Fruit fly (Drosophila melanogaster) whole organism, wandering third instar larva: ENCODE data around the gene Pkcdelta.
A peak's percentile ranks its signal among the peaks of the same experiment; 100 is the strongest.

Experiments
- Abd-B ChIP-seq: fragments of >200 bp; optimal IDR thresholded peaks from 2 replicates; lab custom pipeline; 2017; ENCODE audit warnings: missing biosample characterization, missing genetic modification characterization
- CG32264 ChIP-seq: fragments of 200-800 bp; sonication (Bioruptor generic); optimal IDR thresholded peaks from 2 replicates; lab custom pipeline; 2016; ENCODE audit warnings: missing biosample characterization, missing genetic modification characterization
- CG9705 ChIP-seq: fragments of 200-800 bp; sonication (Bioruptor generic); optimal IDR thresholded peaks from 2 replicates; lab custom pipeline; 2018; ENCODE audit warnings: missing biosample characterization, mild to moderate bottlenecking, missing genetic modification characterization
- CrebA ChIP-seq: fragments of 200-800 bp; sonication (Bioruptor generic); optimal IDR thresholded peaks from 2 replicates; lab custom pipeline; 2016; ENCODE audit warnings: missing biosample characterization, mild to moderate bottlenecking, missing genetic modification characterization, borderline replicate concordance
- Dfd ChIP-seq: fragments of >200 bp; optimal IDR thresholded peaks from 2 replicates; lab custom pipeline; 2017; ENCODE audit warnings: missing biosample characterization, missing genetic modification characterization
- Dif ChIP-seq: fragments of 200-275, 200-300 bp; sonication (Bioruptor generic); optimal IDR thresholded peaks from 2 replicates; lab custom pipeline; 2018; ENCODE audit warnings: missing biosample characterization, missing genetic modification characterization; ENCODE audit not compliant: partially characterized antibody
- GATAd ChIP-seq: sonication (Bioruptor generic); optimal IDR thresholded peaks from 2 replicates; lab custom pipeline; 2016; ENCODE audit warnings: missing biosample characterization, missing genetic modification characterization
- HLH106 ChIP-seq: fragments of 200-800 bp; optimal IDR thresholded peaks from 3 replicates; lab custom pipeline; 2019; ENCODE audit warnings: missing biosample characterization, mild to moderate bottlenecking, missing genetic modification characterization, moderate library complexity
- Hnf4 ChIP-seq: fragments of 200-800 bp; sonication (Bioruptor generic); optimal IDR thresholded peaks from 2 replicates; lab custom pipeline; 2016; ENCODE audit warnings: missing biosample characterization, mild to moderate bottlenecking, missing genetic modification characterization
- Hr78 ChIP-seq: fragments of >200 bp; optimal IDR thresholded peaks from 2 replicates; lab custom pipeline; 2017; ENCODE audit warnings: missing biosample characterization, missing genetic modification characterization
- Hr83 ChIP-seq: fragments of 200-300 bp; sonication (Bioruptor generic); optimal IDR thresholded peaks from 2 replicates; lab custom pipeline; 2016; ENCODE audit warnings: missing biosample characterization, mild to moderate bottlenecking, missing genetic modification characterization, moderate library complexity; ENCODE audit not compliant: poor library complexity, severe bottlenecking
- Jra ChIP-seq: sonication (Bioruptor generic); optimal IDR thresholded peaks from 2 replicates; lab custom pipeline; 2016; ENCODE audit warnings: missing biosample characterization, missing genetic modification characterization
- Mio ChIP-seq: sonication (Bioruptor generic); optimal IDR thresholded peaks from 2 replicates; lab custom pipeline; 2016; ENCODE audit warnings: missing biosample characterization, missing genetic modification characterization
- Myc ChIP-seq: fragments of >200 bp; optimal IDR thresholded peaks from 2 replicates; lab custom pipeline; 2017
- N ChIP-seq: fragments of >200 bp; optimal IDR thresholded peaks from 2 replicates; lab custom pipeline; 2018; ENCODE audit warnings: missing biosample characterization, missing external identifiers, missing genetic modification characterization
- OdsH ChIP-seq: fragments of 200-800 bp; sonication (Bioruptor generic); optimal IDR thresholded peaks from 2 replicates; lab custom pipeline; 2016; ENCODE audit warnings: missing biosample characterization, mild to moderate bottlenecking, missing genetic modification characterization
- Rel ChIP-seq, 2 experiments: fragments of 200-800 bp; sonication (Bioruptor generic) in 1 of 2; optimal IDR thresholded peaks; 2 replicates in 1 of 2; 3 replicates in 1 of 2; lab custom pipeline; 2016 to 2019; ENCODE audit warnings: mild to moderate bottlenecking in 2 of 2, missing biosample characterization in 2 of 2, missing genetic modification characterization in 2 of 2, moderate library complexity in 1 of 2
- Sp1 ChIP-seq: fragments of 200-800 bp; sonication (Bioruptor generic); optimal IDR thresholded peaks from 3 replicates; lab custom pipeline; 2019; ENCODE audit warnings: missing biosample characterization, mild to moderate bottlenecking, missing genetic modification characterization, moderate library complexity
- Vsx2 ChIP-seq: fragments of 200-300, 225-300 bp; sonication (Bioruptor generic); optimal IDR thresholded peaks from 2 replicates; lab custom pipeline; 2018; ENCODE audit warnings: missing biosample characterization, missing genetic modification characterization; ENCODE audit not compliant: partially characterized antibody
- br ChIP-seq: fragments of 200-800 bp; sonication (Bioruptor generic); optimal IDR thresholded peaks from 2 replicates; lab custom pipeline; 2016; ENCODE audit warnings: missing biosample characterization, missing genetic modification characterization
- brk ChIP-seq: fragments of 200-800 bp; sonication (Bioruptor generic); optimal IDR thresholded peaks from 2 replicates; lab custom pipeline; 2016; ENCODE audit warnings: missing biosample characterization, mild to moderate bottlenecking, missing genetic modification characterization
- dl ChIP-seq, 2 experiments: fragments of 175-275, 200-275 bp in 1 of 2; fragments of 200-275 bp in 1 of 2; sonication (Bioruptor generic); optimal IDR thresholded peaks; lab custom pipeline; 2018; ENCODE audit warnings: mild to moderate bottlenecking in 2 of 2, missing biosample characterization in 2 of 2, missing genetic modification characterization in 2 of 2, moderate library complexity in 2 of 2; ENCODE audit not compliant: partially characterized antibody in 2 of 2, insufficient read depth in 1 of 2
- dmrt93B ChIP-seq: fragments of 200-800 bp; sonication (Bioruptor generic); optimal IDR thresholded peaks from 2 replicates; lab custom pipeline; 2018; ENCODE audit warnings: missing biosample characterization, mild to moderate bottlenecking, missing genetic modification characterization
- dsf ChIP-seq: sonication (Bioruptor generic); optimal IDR thresholded peaks from 2 replicates; lab custom pipeline; 2016; ENCODE audit warnings: missing biosample characterization, missing genetic modification characterization, borderline replicate concordance
- ey ChIP-seq: fragments of 200-800 bp; sonication (Bioruptor generic); optimal IDR thresholded peaks from 2 replicates; lab custom pipeline; 2016; ENCODE audit warnings: missing biosample characterization, missing genetic modification characterization
- foxo ChIP-seq, 2 experiments: fragments of 200-800 bp; sonication (Bioruptor generic); optimal IDR thresholded peaks; 2 replicates in 1 of 2; 3 replicates in 1 of 2; lab custom pipeline; 2016 to 2017; ENCODE audit warnings: missing biosample characterization in 2 of 2, missing genetic modification characterization in 2 of 2
- fru ChIP-seq: fragments of 200-800 bp; sonication (Bioruptor generic); optimal IDR thresholded peaks from 3 replicates; lab custom pipeline; 2016; ENCODE audit warnings: missing biosample characterization, mild to moderate bottlenecking, missing genetic modification characterization
- h ChIP-seq: fragments of 200-800 bp; sonication (Bioruptor generic); optimal IDR thresholded peaks from 3 replicates; lab custom pipeline; 2016; ENCODE audit warnings: missing biosample characterization, mild to moderate bottlenecking, missing genetic modification characterization
- jim ChIP-seq: fragments of 175-275, 200-325 bp; sonication (Bioruptor generic); optimal IDR thresholded peaks from 2 replicates; lab custom pipeline; 2016; ENCODE audit warnings: missing biosample characterization, mild to moderate bottlenecking, missing genetic modification characterization
- lola ChIP-seq: fragments of >200 bp; optimal IDR thresholded peaks from 2 replicates; lab custom pipeline; 2017; ENCODE audit warnings: missing biosample characterization, missing genetic modification characterization
- pan ChIP-seq: fragments of >200 bp; optimal IDR thresholded peaks from 2 replicates; lab custom pipeline; 2017
- psq ChIP-seq: fragments of 200-800 bp; sonication (Bioruptor generic); optimal IDR thresholded peaks from 3 replicates; lab custom pipeline; 2017; ENCODE audit warnings: missing biosample characterization, mild to moderate bottlenecking, missing genetic modification characterization, moderate library complexity
- rgr ChIP-seq: fragments of 200-800 bp; sonication (Bioruptor generic); optimal IDR thresholded peaks from 3 replicates; lab custom pipeline; 2016; ENCODE audit warnings: missing biosample characterization, mild to moderate bottlenecking, missing genetic modification characterization
- sage ChIP-seq: fragments of 200-800 bp; sonication (Bioruptor generic); optimal IDR thresholded peaks from 2 replicates; lab custom pipeline; 2016; ENCODE audit warnings: missing biosample characterization, mild to moderate bottlenecking, missing genetic modification characterization
- sv ChIP-seq: fragments of 200-800 bp; sonication (Bioruptor generic); optimal IDR thresholded peaks from 3 replicates; lab custom pipeline; 2016; ENCODE audit warnings: missing biosample characterization, missing genetic modification characterization
- tai ChIP-seq: sonication (Bioruptor generic); optimal IDR thresholded peaks from 2 replicates; lab custom pipeline; 2016; ENCODE audit warnings: missing biosample characterization, missing genetic modification characterization
- usp ChIP-seq: fragments of >200 bp; optimal IDR thresholded peaks from 2 replicates; lab custom pipeline; 2017; ENCODE audit warnings: missing biosample characterization, missing genetic modification characterization
- woc ChIP-seq: sonication (Bioruptor generic); optimal IDR thresholded peaks from 2 replicates; lab custom pipeline; 2016; ENCODE audit warnings: missing biosample characterization, mild to moderate bottlenecking, missing genetic modification characterization

The Pkcdelta gene

DNA sequence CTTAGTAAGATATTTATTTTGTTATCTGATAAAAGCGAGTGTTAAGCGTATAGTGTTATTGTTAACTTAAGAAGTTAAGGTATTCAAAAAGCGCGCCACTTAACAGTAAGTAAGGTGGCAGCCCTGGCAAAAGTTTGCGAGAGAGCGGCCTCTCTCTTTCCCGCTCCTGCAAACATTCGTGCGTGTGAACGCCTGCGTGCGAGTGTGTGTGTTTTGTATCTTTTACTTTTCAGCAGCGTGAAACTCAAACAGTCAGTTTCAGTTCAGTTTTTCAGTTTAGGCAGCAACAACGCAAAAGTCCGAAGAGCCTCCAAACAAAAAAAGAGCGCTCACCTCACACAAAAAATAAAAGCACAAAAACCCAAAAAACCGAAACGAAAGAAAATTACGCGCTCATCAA lies 39.4 kb downstream of the Pkcdelta start:
- TF ChIP-seq rgr (GFP tag; lab: Kevin White, UChicago) (peak; percentile 18), jim (no peak), br (GFP tag; lab: Kevin White, UChicago) (no peak), Rel (GFP tag; optimal IDR thresholded peaks at IDR 0.05; lab: Kevin White, UChicago) (no peak), Rel (tag; optimal IDR thresholded peaks at IDR 0.05; lab: Kevin White, UChicago) (no peak), CG32264 (GFP tag; lab: Kevin White, UChicago) (no peak), Abd-B (GFP tag; lab: Kevin White, UChicago) (no peak), CG9705 (GFP tag; lab: Kevin White, UChicago) (no peak), HLH106 (no peak), Hnf4 (GFP tag; lab: Kevin White, UChicago) (no peak), fru (GFP tag; lab: Kevin White, UChicago) (peak; percentile 64), Mio (GFP tag; lab: Kevin White, UChicago) (no peak), usp (GFP tag; lab: Kevin White, UChicago) (no peak), woc (GFP tag; lab: Kevin White, UChicago) (no peak), OdsH (no peak), h (GFP tag; lab: Kevin White, UChicago) (no peak), Dif (GFP tag; lab: Kevin White, UChicago) (peak; percentile 9), dl (GFP tag; optimal IDR thresholded peaks at IDR 0.05; lab: Kevin White, UChicago; ENCODE audit: insufficient read depth in 1 of 2, partially characterized antibody in 2 of 2) (peak; percentile 2 to 47), ey (no peak), sv (GFP tag; lab: Kevin White, UChicago) (no peak), Jra (GFP tag; lab: Kevin White, UChicago) (peak; percentile 7), tai (GFP tag; lab: Kevin White, UChicago) (no peak), sage (GFP tag; lab: Kevin White, UChicago) (no peak), pan (lab: Kevin White, UChicago) (no peak), Sp1 (no peak), lola (no peak), GATAd (no peak), CrebA (no peak), foxo (GFP tag; optimal IDR thresholded peaks at IDR 0.05; lab: Kevin White, UChicago) (no peak), dsf (GFP tag; lab: Kevin White, UChicago) (no peak), N (GFP tag; lab: Kevin White, UChicago) (no peak), psq (GFP tag; lab: Kevin White, UChicago) (no peak), Hr78 (GFP tag; lab: Kevin White, UChicago) (no peak)

DNA sequence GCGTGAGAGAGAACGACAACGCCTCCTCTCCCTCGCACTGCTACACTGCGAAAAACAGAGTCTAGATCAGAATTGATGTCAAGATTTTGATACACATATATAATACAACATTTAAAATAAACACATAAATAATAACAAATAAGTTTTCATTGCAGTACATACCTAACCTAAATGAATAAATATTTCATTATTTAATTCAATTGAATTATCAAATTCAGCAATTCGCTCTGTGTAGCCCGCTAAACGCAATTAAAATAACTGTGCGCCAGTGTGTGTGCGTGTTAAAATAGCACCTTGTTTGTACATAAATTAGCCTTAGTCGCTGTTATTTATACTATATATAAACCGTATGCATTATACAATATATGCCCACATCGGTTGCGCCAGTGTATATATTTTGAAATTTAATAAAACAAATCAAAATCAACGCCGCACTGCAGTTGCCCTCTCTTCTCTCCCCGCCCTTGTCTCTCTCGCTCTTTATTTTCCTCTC lies 40.3 kb downstream of the Pkcdelta start:
- TF ChIP-seq dl (GFP tag; optimal IDR thresholded peaks at IDR 0.05; lab: Kevin White, UChicago; ENCODE audit: insufficient read depth in 1 of 2, partially characterized antibody in 2 of 2) (no peak), Dfd (GFP tag; lab: Kevin White, UChicago) (peak; percentile 10), Hr78 (GFP tag; lab: Kevin White, UChicago) (no peak), lola (no peak), woc (GFP tag; lab: Kevin White, UChicago) (peak; percentile 76), usp (GFP tag; lab: Kevin White, UChicago) (no peak), psq (GFP tag; lab: Kevin White, UChicago) (peak; percentile 91), rgr (GFP tag; lab: Kevin White, UChicago) (peak; percentile 95), Dif (GFP tag; lab: Kevin White, UChicago) (no peak), sv (GFP tag; lab: Kevin White, UChicago) (peak; percentile 94), tai (GFP tag; lab: Kevin White, UChicago) (peak; percentile 83), Myc (lab: Kevin White, UChicago) (no peak), pan (lab: Kevin White, UChicago) (no peak), Sp1 (peak; percentile 97), N (GFP tag; lab: Kevin White, UChicago) (no peak), sage (GFP tag; lab: Kevin White, UChicago) (peak; percentile 90), Hr83 (no peak), ey (peak; percentile 86), OdsH (peak; percentile 94), dsf (GFP tag; lab: Kevin White, UChicago) (peak; percentile 77), dmrt93B (GFP tag; lab: Kevin White, UChicago) (peak; percentile 89), h (GFP tag; lab: Kevin White, UChicago) (peak; percentile 95), Abd-B (GFP tag; lab: Kevin White, UChicago) (no peak), brk (peak; percentile 90), jim (no peak), HLH106 (peak; percentile 97), Rel (GFP tag; optimal IDR thresholded peaks at IDR 0.05; lab: Kevin White, UChicago) (peak; percentile 91), Rel (tag; optimal IDR thresholded peaks at IDR 0.05; lab: Kevin White, UChicago) (peak; percentile 81), Hnf4 (GFP tag; lab: Kevin White, UChicago) (peak; percentile 88), fru (GFP tag; lab: Kevin White, UChicago) (peak; percentile 95), br (GFP tag; lab: Kevin White, UChicago) (peak; percentile 87), Mio (GFP tag; lab: Kevin White, UChicago) (no peak), CG32264 (GFP tag; lab: Kevin White, UChicago) (peak; percentile 34), CrebA (peak; percentile 85), CG9705 (GFP tag; lab: Kevin White, UChicago) (peak; percentile 79), GATAd (peak; percentile 71), Jra (GFP tag; lab: Kevin White, UChicago) (peak; percentile 59), foxo (GFP tag; optimal IDR thresholded peaks at IDR 0.05; lab: Kevin White, UChicago) (peak in 1 of 2 experiments; percentile 97), Vsx2 (GFP tag; lab: Kevin White, UChicago) (no peak)
